Fruit fly (Drosophila melanogaster) whole organism, embryonic: ENCODE measurements around the gene sif.

Experiments
- Bgb ChIP-seq: fragments of 200-800 bp; sonication (Bioruptor generic); IDR thresholded peaks from 2 replicates; pipeline ENCODE4 v1.3.6; 2022; ENCODE audit warnings: missing biosample characterization, missing genetic modification characterization; ENCODE audit not compliant: partially characterized antibody
- CG10959 ChIP-seq: fragments of 200-800 bp; sonication (Bioruptor generic); IDR thresholded peaks from 2 replicates; pipeline ENCODE4 v1.3.6; 2022; ENCODE audit warnings: missing biosample characterization, missing genetic modification characterization
- CG12219 ChIP-seq: fragments of 200-800 bp; sonication (Bioruptor generic); optimal IDR thresholded peaks from 3 replicates; lab custom pipeline; 2018; ENCODE audit warnings: missing biosample characterization, mild to moderate bottlenecking, missing genetic modification characterization
- CG12236 ChIP-seq: fragments of 200-800 bp; sonication (Bioruptor generic); optimal IDR thresholded peaks from 2 replicates; lab custom pipeline; 2016; ENCODE audit warnings: missing biosample characterization, missing genetic modification characterization
- CG12299 ChIP-seq: fragments of 200-800 bp; sonication (Bioruptor generic); optimal IDR thresholded peaks from 2 replicates; lab custom pipeline; 2018; ENCODE audit warnings: missing biosample characterization, mild to moderate bottlenecking, missing genetic modification characterization
- CG14014 ChIP-seq: fragments of 200-800 bp; sonication (Bioruptor generic); IDR thresholded peaks from 2 replicates; pipeline ENCODE4 v1.3.6; 2022; ENCODE audit warnings: missing biosample characterization, missing genetic modification characterization
- CG17359 ChIP-seq: fragments of 200-800 bp; sonication (Bioruptor generic); optimal IDR thresholded peaks from 3 replicates; lab custom pipeline; 2018; ENCODE audit warnings: missing biosample characterization, mild to moderate bottlenecking, missing genetic modification characterization, moderate library complexity
- CG2120 ChIP-seq: fragments of 200-800 bp; sonication (Bioruptor generic); optimal IDR thresholded peaks from 3 replicates; lab custom pipeline; 2016; ENCODE audit warnings: missing biosample characterization, missing genetic modification characterization
- CG3407 ChIP-seq: fragments of 200-800 bp; sonication (Bioruptor generic); optimal IDR thresholded peaks from 2 replicates; lab custom pipeline; 2018; ENCODE audit warnings: missing biosample characterization, mild to moderate bottlenecking, missing genetic modification characterization
- CG3726 ChIP-seq: fragments of 200-800 bp; sonication (Bioruptor generic); IDR thresholded peaks from 3 replicates; pipeline ENCODE4, ENCODE4 v1.3.6; 2022; ENCODE audit warnings: missing biosample characterization, missing genetic modification characterization
- CG6272 ChIP-seq: fragments of 200-800 bp; sonication (Bioruptor generic); IDR thresholded peaks from 2 replicates; pipeline ENCODE4 v1.3.6; 2022; ENCODE audit warnings: missing biosample characterization, missing genetic modification characterization
- CG6791 ChIP-seq: fragments of 200-800 bp; sonication (Bioruptor generic); IDR thresholded peaks from 3 replicates; pipeline ENCODE4 v1.3.6; 2022; ENCODE audit warnings: missing biosample characterization, missing genetic modification characterization; ENCODE audit not compliant: partially characterized antibody
- CG8388 ChIP-seq: fragments of 200-800 bp; sonication (Bioruptor generic); optimal IDR thresholded peaks from 2 replicates; lab custom pipeline; 2019; ENCODE audit warnings: missing biosample characterization, mild to moderate bottlenecking, missing genetic modification characterization, moderate library complexity
- CG8924 ChIP-seq: fragments of 200-800 bp; optimal IDR thresholded peaks from 3 replicates; lab custom pipeline; 2019; ENCODE audit warnings: missing biosample characterization, mild to moderate bottlenecking, missing genetic modification characterization, moderate library complexity
- CG9609 ChIP-seq: fragments of 200-800 bp; sonication (Bioruptor generic); optimal IDR thresholded peaks from 3 replicates; lab custom pipeline; 2016; ENCODE audit warnings: missing biosample characterization, missing genetic modification characterization
- CG9727 ChIP-seq: fragments of 200-800 bp; sonication (Bioruptor generic); optimal IDR thresholded peaks from 3 replicates; lab custom pipeline; 2017; ENCODE audit warnings: missing biosample characterization, mild to moderate bottlenecking, missing genetic modification characterization
- CTCF ChIP-seq: fragments of 200-800 bp; sonication (Bioruptor generic); optimal IDR thresholded peaks from 2 replicates; lab custom pipeline; 2017; ENCODE audit warnings: missing biosample characterization, mild to moderate bottlenecking, missing genetic modification characterization, moderate library complexity
- Chrac-16 ChIP-seq: fragments of 200-800 bp; sonication (Bioruptor generic); optimal IDR thresholded peaks from 3 replicates; lab custom pipeline; 2016; ENCODE audit warnings: missing biosample characterization, missing genetic modification characterization
- Drgx ChIP-seq: fragments of 200-800 bp; sonication (Bioruptor generic); IDR thresholded peaks from 2 replicates; pipeline ENCODE4 v1.3.6; 2022; ENCODE audit warnings: missing biosample characterization, missing genetic modification characterization
- Gug ChIP-seq: fragments of 200-800 bp; sonication (Bioruptor generic); IDR thresholded peaks from 4 replicates; pipeline ENCODE4 v1.3.6; 2022; ENCODE audit warnings: missing biosample characterization, missing genetic modification characterization
- Hand ChIP-seq: fragments of 200-800 bp; sonication (Bioruptor generic); optimal IDR thresholded peaks from 2 replicates; lab custom pipeline; 2017; ENCODE audit warnings: mild to moderate bottlenecking, missing biosample characterization, missing genetic modification reagents, missing genetic modification characterization
- Hr51 ChIP-seq, 2 experiments: fragments of 200-800 bp; sonication (Bioruptor generic); optimal IDR thresholded peaks; 2 replicates in 1 of 2; 3 replicates in 1 of 2; lab custom pipeline; 2016 to 2018; ENCODE audit warnings: missing biosample characterization in 2 of 2, missing genetic modification characterization in 2 of 2, mild to moderate bottlenecking in 1 of 2, moderate library complexity in 1 of 2
- NC2β ChIP-seq: fragments of 200-800 bp; sonication (Bioruptor generic); optimal IDR thresholded peaks from 2 replicates; lab custom pipeline; 2016; ENCODE audit warnings: missing biosample characterization, missing genetic modification characterization
- Oli ChIP-seq: fragments of 200-800 bp; sonication (Bioruptor generic); optimal IDR thresholded peaks from 2 replicates; lab custom pipeline; 2018; ENCODE audit warnings: missing biosample characterization, mild to moderate bottlenecking, missing genetic modification characterization, moderate library complexity
- Poxn ChIP-seq: fragments of 200-800 bp; sonication (Bioruptor generic); IDR thresholded peaks from 2 replicates; pipeline ENCODE4 v1.3.6; 2022; ENCODE audit warnings: missing biosample characterization, missing genetic modification characterization
- Scr ChIP-seq: fragments of 200-800 bp; sonication (Bioruptor generic); IDR thresholded peaks from 2 replicates; pipeline ENCODE4 v1.3.6; 2022; ENCODE audit warnings: missing biosample characterization, missing genetic modification characterization; ENCODE audit not compliant: partially characterized antibody
- Sox102F ChIP-seq: fragments of 200-800 bp; sonication (Bioruptor generic); optimal IDR thresholded peaks from 2 replicates; lab custom pipeline; 2018; ENCODE audit warnings: missing biosample characterization, mild to moderate bottlenecking, missing genetic modification characterization, moderate library complexity
- abd-A ChIP-seq: fragments of 200-800 bp; sonication (Bioruptor generic); optimal IDR thresholded peaks from 3 replicates; lab custom pipeline; 2019; ENCODE audit warnings: missing biosample characterization, mild to moderate bottlenecking, missing genetic modification characterization, moderate library complexity
- bcd ChIP-seq: fragments of 200-800 bp; sonication (Bioruptor generic); optimal IDR thresholded peaks from 2 replicates; lab custom pipeline; 2017; ENCODE audit warnings: missing biosample characterization, mild to moderate bottlenecking, missing genetic modification characterization
- bowl ChIP-seq: fragments of 200-800 bp; sonication (Bioruptor generic); IDR thresholded peaks from 2 replicates; pipeline ENCODE4 v1.3.6; 2022; ENCODE audit warnings: missing biosample characterization, missing genetic modification characterization
- en ChIP-seq: fragments of 200-800 bp; sonication (Bioruptor generic); optimal IDR thresholded peaks from 2 replicates; lab custom pipeline; 2016; ENCODE audit warnings: missing biosample characterization, missing genetic modification characterization
- gfzf ChIP-seq: fragments of 200-800 bp; sonication (Bioruptor generic); optimal IDR thresholded peaks from 2 replicates; lab custom pipeline; 2016; ENCODE audit warnings: missing biosample characterization, mild to moderate bottlenecking, missing genetic modification characterization, moderate library complexity
- gsb ChIP-seq: fragments of 200-800 bp; sonication (Bioruptor generic); IDR thresholded peaks from 2 replicates; pipeline ENCODE4 v1.3.6; 2022; ENCODE audit warnings: missing biosample characterization, missing genetic modification characterization
- gsb-n ChIP-seq: fragments of 200-800 bp; sonication (Bioruptor generic); optimal IDR thresholded peaks from 3 replicates; lab custom pipeline; 2018; ENCODE audit warnings: missing biosample characterization, mild to moderate bottlenecking, missing genetic modification characterization
- ham ChIP-seq: fragments of 200-800 bp; sonication (Bioruptor generic); IDR thresholded peaks from 2 replicates; pipeline ENCODE4 v1.3.6; 2022; ENCODE audit warnings: missing biosample characterization, missing genetic modification characterization
- inv ChIP-seq: fragments of 200-800 bp; sonication (Bioruptor generic); IDR thresholded peaks from 2 replicates; pipeline ENCODE4 v1.3.6; 2022; ENCODE audit warnings: missing biosample characterization, missing genetic modification characterization; ENCODE audit not compliant: partially characterized antibody
- jumu ChIP-seq: fragments of 200-800 bp; sonication (Bioruptor generic); optimal IDR thresholded peaks from 3 replicates; lab custom pipeline; 2016; ENCODE audit warnings: missing biosample characterization, missing genetic modification characterization
- kah ChIP-seq: fragments of 200-800 bp; sonication (Bioruptor generic); optimal IDR thresholded peaks from 2 replicates; lab custom pipeline; 2018; ENCODE audit warnings: missing biosample characterization, mild to moderate bottlenecking, missing genetic modification characterization
- lab ChIP-seq: fragments of 200-800 bp; sonication (Bioruptor generic); optimal IDR thresholded peaks from 3 replicates; lab custom pipeline; 2017; ENCODE audit warnings: missing biosample characterization, missing genetic modification characterization, mild to moderate bottlenecking, moderate library complexity, missing genetic modification reagents
- mam ChIP-seq: fragments of 200-800 bp; sonication (Bioruptor generic); optimal IDR thresholded peaks from 3 replicates; lab custom pipeline; 2016; ENCODE audit warnings: missing biosample characterization, missing genetic modification characterization
- pan ChIP-seq, 4 experiments: fragments of >200 bp in 3 of 4; fragments of 200-800 bp in 1 of 4; sonication (Bioruptor generic) in 1 of 4; optimal IDR thresholded peaks in 3 of 4; IDR thresholded peaks in 1 of 4; 2 replicates each; pipeline versions ENCODE4 v1.3.6 to Lab custom; 2017 to 2022; ENCODE audit warnings: missing biosample characterization in 2 of 4, missing genetic modification characterization in 2 of 4, mixed read lengths in 1 of 4
- rib ChIP-seq: fragments of 200-800 bp; sonication (Bioruptor generic); IDR thresholded peaks from 2 replicates; pipeline ENCODE4 v1.3.6; 2022; ENCODE audit warnings: missing biosample characterization, missing genetic modification characterization
- seq ChIP-seq: fragments of 200-800 bp; sonication (Bioruptor generic); IDR thresholded peaks from 2 replicates; pipeline ENCODE4 v1.3.6; 2022; ENCODE audit warnings: missing biosample characterization, missing genetic modification characterization
- shn ChIP-seq: fragments of 200-800 bp; sonication (Bioruptor generic); optimal IDR thresholded peaks from 3 replicates; lab custom pipeline; 2016; ENCODE audit warnings: missing biosample characterization, missing genetic modification characterization
- sim ChIP-seq: fragments of 200-800 bp; sonication (Bioruptor generic); IDR thresholded peaks from 2 replicates; pipeline ENCODE4 v1.3.6; 2022; ENCODE audit warnings: missing biosample characterization, missing genetic modification characterization
- ssp ChIP-seq: fragments of 200-800 bp; sonication (Bioruptor generic); IDR thresholded peaks from 2 replicates; pipeline ENCODE4 v1.3.6; 2022; ENCODE audit warnings: missing biosample characterization, missing genetic modification characterization
- unpg ChIP-seq: fragments of 200-800 bp; sonication (Bioruptor generic); optimal IDR thresholded peaks from 3 replicates; lab custom pipeline; 2018; ENCODE audit warnings: missing biosample characterization, mild to moderate bottlenecking, missing genetic modification characterization, moderate library complexity
- vvl ChIP-seq: fragments of 200-800 bp; sonication (Bioruptor generic); IDR thresholded peaks from 2 replicates; pipeline ENCODE4 v1.3.6; 2022; ENCODE audit warnings: missing biosample characterization, missing genetic modification characterization
- wor ChIP-seq: fragments of 200-800 bp; sonication (Bioruptor generic); IDR thresholded peaks from 2 replicates; pipeline ENCODE4 v1.3.6; 2022; ENCODE audit warnings: missing biosample characterization, missing genetic modification characterization
- z ChIP-seq: fragments of 200-800 bp; sonication (Bioruptor generic); IDR thresholded peaks from 3 replicates; pipeline ENCODE4 v1.3.6; 2022; ENCODE audit warnings: missing biosample characterization, missing genetic modification characterization

The sif gene

dm6 chr3L:5611732-5612250, 45.9 kb upstream of the sif start (continued):
- TF ChIP-seq bcd (GFP tag; lab: Kevin White, UChicago): peak; percentile 74
- TF ChIP-seq Bgb: no peak
- peak; percentile 50 for TF ChIP-seq jumu
- TF ChIP-seq mam (GFP tag; lab: Kevin White, UChicago): no peak
- peak; percentile 83 for TF ChIP-seq CG12219 (GFP tag; lab: Kevin White, UChicago)
- no peak for TF ChIP-seq CG6791 (GFP tag; lab: Robert Waterston, UW)
- no peak for TF ChIP-seq Scr (GFP tag; lab: Robert Waterston, UW)
- peak; percentile 65 for TF ChIP-seq wor (GFP tag; lab: Robert Waterston, UW)
- no peak for TF ChIP-seq gfzf (GFP tag; lab: Kevin White, UChicago)
- TF ChIP-seq vvl (GFP tag; lab: Robert Waterston, UW): peak; percentile 92
- TF ChIP-seq CG6272 (GFP tag; lab: Robert Waterston, UW): peak; percentile 37
- TF ChIP-seq en (GFP tag; lab: Kevin White, UChicago): peak; percentile 33
- peak; percentile 81 for TF ChIP-seq CG3407 (GFP tag; lab: Kevin White, UChicago)
- TF ChIP-seq inv (GFP tag; lab: Robert Waterston, UW): no peak
- peak; percentile 51 for TF ChIP-seq CG12236 (GFP tag; lab: Kevin White, UChicago)
- TF ChIP-seq Hr51 (GFP tag; optimal IDR thresholded peaks at IDR 0.05; lab: Kevin White, UChicago): peak; percentile 29 to 89
- no peak for TF ChIP-seq pan (optimal IDR thresholded peaks at IDR 0.05; lab: Kevin White, UChicago)
- TF ChIP-seq pan (GFP tag; optimal IDR thresholded peaks at IDR 0.05 in 1 of 2, IDR thresholded peaks at IDR 0.05 in 1 of 2): peak in 1 of 2 experiments; percentile 66
- TF ChIP-seq ssp (GFP tag; lab: Robert Waterston, UW): peak; percentile 62
- TF ChIP-seq CG17359 (tag; lab: Kevin White, UChicago): no peak
- TF ChIP-seq kah (GFP tag; lab: Kevin White, UChicago): peak; percentile 63
- TF ChIP-seq CG8388 (GFP tag; lab: Kevin White, UChicago): peak; percentile 92
- TF ChIP-seq CG2120: peak; percentile 29
- TF ChIP-seq CG10959 (GFP tag; lab: Robert Waterston, UW): peak; percentile 57
- TF ChIP-seq CG14014 (GFP tag; lab: Robert Waterston, UW): peak; percentile 35; the same call in 1 of the 2 replicates
- TF ChIP-seq NC2β (GFP tag; lab: Kevin White, UChicago): peak; percentile 42
- TF ChIP-seq gsb (GFP tag; lab: Robert Waterston, UW): no peak; the same call in 1 of the 2 replicates
- peak; percentile 92 for TF ChIP-seq unpg (GFP tag; lab: Kevin White, UChicago)
- 0 out of 3 replicates have a peak, but pooled peaks have one; percentile 20 for TF ChIP-seq z (GFP tag; lab: Robert Waterston, UW)
- TF ChIP-seq Hand (GFP tag; lab: Kevin White, UChicago): no peak
- peak; percentile 89 for TF ChIP-seq Drgx (GFP tag; lab: Robert Waterston, UW)
- TF ChIP-seq CG12299: peak; percentile 64
- TF ChIP-seq seq (GFP tag; lab: Robert Waterston, UW): peak; percentile 37; the same call in 1 of the 2 replicates
- no peak for TF ChIP-seq rib (GFP tag; lab: Robert Waterston, UW)
- TF ChIP-seq Chrac-16 (GFP tag; lab: Kevin White, UChicago): peak; percentile 64
- peak; percentile 41 for TF ChIP-seq CTCF (GFP tag; lab: Kevin White, UChicago)
- TF ChIP-seq sim (GFP tag; lab: Robert Waterston, UW): no peak
- TF ChIP-seq CG8924 (tag; lab: Kevin White, UChicago): peak; percentile 90
- TF ChIP-seq CG9727 (GFP tag; lab: Kevin White, UChicago): peak; percentile 72
- TF ChIP-seq Oli (tag; lab: Kevin White, UChicago): peak; percentile 89
- TF ChIP-seq ham (GFP tag; lab: Robert Waterston, UW): no peak
- no peak for TF ChIP-seq CG3726 (GFP tag; lab: Robert Waterston, UW)
- peak; percentile 17 for TF ChIP-seq abd-A (tag; lab: Kevin White, UChicago)
- no peak for TF ChIP-seq shn (GFP tag; lab: Kevin White, UChicago)
- peak; percentile 88 for TF ChIP-seq Sox102F (GFP tag; lab: Kevin White, UChicago)
- TF ChIP-seq Gug (GFP tag; lab: Robert Waterston, UW): no peak
- TF ChIP-seq CG9609 (GFP tag; lab: Kevin White, UChicago): no peak
- TF ChIP-seq lab (GFP tag; lab: Kevin White, UChicago): peak; percentile 77
- TF ChIP-seq bowl (GFP tag; lab: Robert Waterston, UW): no peak
- no peak for TF ChIP-seq Poxn
- peak; percentile 95 for TF ChIP-seq gsb-n
